Comparison of ENCODE assay signal across 2 worm cellular contexts in the genomic region with DNA sequence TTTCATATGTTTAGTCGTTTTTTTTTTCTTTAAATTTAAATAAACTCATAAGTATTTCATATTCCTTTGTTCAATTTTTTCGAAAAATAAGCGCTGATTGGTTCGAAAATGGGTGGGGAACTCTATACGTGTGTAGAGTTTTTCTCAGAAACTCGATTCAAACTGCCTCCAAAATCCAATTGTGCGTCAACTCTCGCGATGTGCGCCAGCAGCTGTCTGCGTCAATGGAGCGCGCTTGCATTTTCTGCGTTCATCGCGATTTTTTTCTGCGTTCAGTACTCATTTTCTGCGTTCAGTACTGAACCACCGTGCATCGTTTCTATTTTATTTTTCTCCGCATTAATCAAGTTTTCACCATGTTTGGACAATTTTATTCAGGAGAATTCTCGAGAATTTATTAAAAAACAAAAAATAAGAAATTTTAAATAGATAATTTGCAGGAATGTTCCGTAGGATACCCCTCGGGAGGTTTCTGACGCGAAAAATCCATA.
TF ChIP-seq lines count a peak whose summit lies in the region.

A gene (plus strand): TSS at position 441 of the 491 bp plus-strand sequence.

TF ChIP-seq in whole organism, L1 larva, 84 proteins besides CTCF, POLR2A, EP300 and RAD21 (continued from another document):
- peak; percentile 97 for TF ChIP-seq lsy-2 (tag; optimal IDR thresholded peaks at IDR 0.05; lab: Kevin White, UChicago)
- TF ChIP-seq snu-23 (GFP tag; optimal IDR thresholded peaks at IDR 0.05; lab: Kevin White, UChicago) = peak; percentile 99
- peak; percentile 90 for TF ChIP-seq zag-1 (tag; optimal IDR thresholded peaks at IDR 0.05; lab: Kevin White, UChicago)
- peak; percentile 99 for TF ChIP-seq rnt-1 (tag; optimal IDR thresholded peaks at IDR 0.05; lab: Kevin White, UChicago)
- TF ChIP-seq hlh-4 (tag; optimal IDR thresholded peaks at IDR 0.05; lab: Kevin White, UChicago) = no peak
- no peak for TF ChIP-seq ceh-63 (GFP tag; optimal IDR thresholded peaks at IDR 0.05; lab: Kevin White, UChicago)
- peak; percentile 94 for TF ChIP-seq zip-4 (GFP tag; optimal IDR thresholded peaks at IDR 0.05; lab: Kevin White, UChicago)
- TF ChIP-seq skn-1 (tag; optimal IDR thresholded peaks at IDR 0.05; lab: Kevin White, UChicago) = peak; percentile 98
- peak; percentile 88 for TF ChIP-seq vab-15 (tag; optimal IDR thresholded peaks at IDR 0.05; lab: Kevin White, UChicago)
- peak; percentile 87 for TF ChIP-seq mef-2 (tag; optimal IDR thresholded peaks at IDR 0.05; lab: Kevin White, UChicago)
- peak; percentile 99 for TF ChIP-seq nhr-47 (tag; optimal IDR thresholded peaks at IDR 0.05; lab: Kevin White, UChicago)
- peak; percentile 99 for TF ChIP-seq fkh-8 (tag; optimal IDR thresholded peaks at IDR 0.05; lab: Kevin White, UChicago)
- peak; percentile 100 for TF ChIP-seq C16A3.4 (tag; optimal IDR thresholded peaks at IDR 0.05; lab: Kevin White, UChicago)
- TF ChIP-seq elt-3 (tag; optimal IDR thresholded peaks at IDR 0.05; lab: Kevin White, UChicago) = peak; percentile 60 to 97 (median 88)
- TF ChIP-seq tbx-2 (tag; optimal IDR thresholded peaks at IDR 0.05; lab: Kevin White, UChicago) = peak; percentile 99
- peak; percentile 92 for TF ChIP-seq hpl-2 (GFP tag; optimal IDR thresholded peaks at IDR 0.05; lab: Kevin White, UChicago)
- TF ChIP-seq C04F5.9 (tag; optimal IDR thresholded peaks at IDR 0.05; lab: Kevin White, UChicago) = peak; percentile 92
- TF ChIP-seq unc-130 (tag; optimal IDR thresholded peaks at IDR 0.05; lab: Kevin White, UChicago) = peak; percentile 99
- TF ChIP-seq ces-1 (GFP tag; optimal IDR thresholded peaks at IDR 0.05; lab: Kevin White, UChicago) = peak; percentile 17
- peak; percentile 83 for TF ChIP-seq unc-98 (GFP tag; IDR thresholded peaks at IDR 0.05; lab: Robert Waterston, UW)
- peak; percentile 99 for TF ChIP-seq lin-14 (GFP tag; optimal IDR thresholded peaks at IDR 0.05; lab: Kevin White, UChicago)
- TF ChIP-seq ceh-82 (tag; optimal IDR thresholded peaks at IDR 0.05; lab: Kevin White, UChicago) = peak; percentile 99 to 100 (median 100)
- TF ChIP-seq ceh-90 (tag; optimal IDR thresholded peaks at IDR 0.05; lab: Kevin White, UChicago) = peak; percentile 68
- TF ChIP-seq sptf-1 (tag; optimal IDR thresholded peaks at IDR 0.05; lab: Kevin White, UChicago) = no peak
- peak; percentile 74 for TF ChIP-seq pag-3 (tag; optimal IDR thresholded peaks at IDR 0.05; lab: Kevin White, UChicago; ENCODE audit: borderline replicate concordance, insufficient read depth)
- peak; percentile 97 for TF ChIP-seq aha-1 (tag; optimal IDR thresholded peaks at IDR 0.05; lab: Kevin White, UChicago)
- peak; percentile 97 for TF ChIP-seq ceh-8 (GFP tag; optimal IDR thresholded peaks at IDR 0.05; lab: Kevin White, UChicago)

TF ChIP-seq in whole organism, young adult, 124 proteins besides CTCF, POLR2A, EP300 and RAD21 (continued from another document):
- TF ChIP-seq B0336.3 (GFP tag; IDR thresholded peaks at IDR 0.05; lab: Robert Waterston, UW) (peak; percentile 99), attf-5 (GFP tag; optimal IDR thresholded peaks at IDR 0.05; lab: Kevin White, UChicago) (peak; percentile 99), nhr-27 (tag; optimal IDR thresholded peaks at IDR 0.05; lab: Kevin White, UChicago) (no peak), C17E4.6 (GFP tag; IDR thresholded peaks at IDR 0.05; lab: Robert Waterston, UW) (peak; percentile 96), hmg-20 (GFP tag; IDR thresholded peaks at IDR 0.05; lab: Robert Waterston, UW) (peak; percentile 94), ceh-79 (tag; optimal IDR thresholded peaks at IDR 0.05; lab: Kevin White, UChicago) (no peak), mel-28 (tag; optimal IDR thresholded peaks at IDR 0.05; lab: Kevin White, UChicago; ENCODE audit: borderline replicate concordance) (peak; percentile 79), repo-1 (tag; optimal IDR thresholded peaks at IDR 0.05; lab: Kevin White, UChicago) (peak; percentile 96), aptf-3 (GFP tag; IDR thresholded peaks at IDR 0.05; lab: Robert Waterston, UW) (no peak), T26A5.8 (tag; optimal IDR thresholded peaks at IDR 0.05; lab: Kevin White, UChicago) (no peak), mxl-1 (tag; optimal IDR thresholded peaks at IDR 0.05; lab: Kevin White, UChicago) (no peak), ztf-26 (tag; optimal IDR thresholded peaks at IDR 0.05; lab: Kevin White, UChicago) (peak; percentile 96), dox-1 (GFP tag; IDR thresholded peaks at IDR 0.05; lab: Robert Waterston, UW) (peak; percentile 99), F57C9.4 (tag; optimal IDR thresholded peaks at IDR 0.05; lab: Kevin White, UChicago) (peak; percentile 41), ceh-27 (GFP tag; optimal IDR thresholded peaks at IDR 0.05; lab: Kevin White, UChicago) (peak; percentile 97), zim-3 (tag; optimal IDR thresholded peaks at IDR 0.05; lab: Kevin White, UChicago) (peak; percentile 85), tlf-1 (GFP tag; optimal IDR thresholded peaks at IDR 0.05; lab: Kevin White, UChicago) (peak; percentile 98), dpff-1 (tag; optimal IDR thresholded peaks at IDR 0.05; lab: Kevin White, UChicago) (no peak), ztf-22 (GFP tag; optimal IDR thresholded peaks at IDR 0.05; lab: Kevin White, UChicago) (peak; percentile 85), F10E7.11 (tag; optimal IDR thresholded peaks at IDR 0.05; lab: Kevin White, UChicago) (peak; percentile 12), akir-1 (GFP tag; optimal IDR thresholded peaks at IDR 0.05; lab: Kevin White, UChicago) (peak; percentile 78), hlh-12 (tag; optimal IDR thresholded peaks at IDR 0.05; lab: Kevin White, UChicago) (no peak), atf-7 (tag; optimal IDR thresholded peaks at IDR 0.05; lab: Kevin White, UChicago) (peak; percentile 93), lag-1 (GFP tag; IDR thresholded peaks at IDR 0.05; lab: Robert Waterston, UW) (peak; percentile 81; the same call in 1 of the 2 replicates), B0261.1 (tag; optimal IDR thresholded peaks at IDR 0.05; lab: Kevin White, UChicago) (peak; percentile 34), Y53F4B.3 (GFP tag; IDR thresholded peaks at IDR 0.05; lab: Robert Waterston, UW) (no peak), fkh-3 (tag; optimal IDR thresholded peaks at IDR 0.05; lab: Kevin White, UChicago) (no peak), F49E8.2 (tag; optimal IDR thresholded peaks at IDR 0.05; lab: Kevin White, UChicago; ENCODE audit: insufficient read depth) (peak; percentile 86), egrh-3 (GFP tag; IDR thresholded peaks at IDR 0.05; lab: Robert Waterston, UW) (peak; percentile 62), nhr-90 (tag; optimal IDR thresholded peaks at IDR 0.05; lab: Kevin White, UChicago) (peak; percentile 57), lsy-27 (tag; optimal IDR thresholded peaks at IDR 0.05; lab: Kevin White, UChicago; ENCODE audit: borderline replicate concordance, insufficient read depth) (peak; percentile 15), lsl-1 (GFP tag; optimal IDR thresholded peaks at IDR 0.05; lab: Kevin White, UChicago) (peak; percentile 82)
